Fruit fly (Drosophila melanogaster): Measurements from ENCODE around the gene SF2.

- TF ChIP-seq CHES-1-like (GFP tag; optimal IDR thresholded peaks at IDR 0.05) (no peak), CG2202 (tag; optimal IDR thresholded peaks at IDR 0.05) (no peak), CG17802 (tag; optimal IDR thresholded peaks at IDR 0.05) (no peak), HHEX (GFP tag; optimal IDR thresholded peaks at IDR 0.05) (no peak), CG2712 (tag; optimal IDR thresholded peaks at IDR 0.05) (no peak), grau (tag; optimal IDR thresholded peaks at IDR 0.05) (no peak), CG17612 (GFP tag; IDR thresholded peaks at IDR 0.05) (no peak)
Observed at dm6 chr3R:16327549-16327948, 14.2 kb downstream of the SF2 start, which contains the start of gene CG17930.
